Worm (Caenorhabditis elegans) whole organism, young adult: ENCODE results near the gene T16D1.1.
A peak's percentile ranks its signal among the peaks of the same experiment; 100 is the strongest.
"Not testable (repeated sequence)": the region's sequence is repeated elsewhere in the genome, so short reads cannot be mapped to it uniquely, and the experiment has no call there.

Experiments used
- B0035.1 ChIP-seq: sonication (generic microtip); optimal IDR thresholded peaks from 2 replicates; lab custom pipeline; 2016; ENCODE audit warnings: missing genetic modification characterization, mild to moderate bottlenecking, missing compliant biosample characterization, missing genotype, missing genetic modification reagents
- F49E8.2 ChIP-seq: sonication (generic microtip); optimal IDR thresholded peaks from 3 replicates; lab custom pipeline; 2017; ENCODE audit warnings: missing genetic modification characterization, mild to moderate bottlenecking, missing compliant biosample characterization, antibody characterized with exemption, moderate library complexity; ENCODE audit not compliant: insufficient read depth
- F57A8.1 ChIP-seq: fragments of 200-800 bp; sonication (Bioruptor generic); optimal IDR thresholded peaks from 2 replicates; lab custom pipeline; 2018; ENCODE audit warnings: mild to moderate bottlenecking, missing genetic modification characterization, moderate library complexity, missing compliant biosample characterization
- Y53G8AR.9 ChIP-seq: fragments of 200-800 bp; sonication (Bioruptor generic); conservative IDR thresholded peaks from 2 replicates; pipeline ENCODE4 v1.3.6; 2022; ENCODE audit warnings: missing genetic modification reagents, missing genetic modification characterization, missing compliant biosample characterization
- Y67H2A.10 ChIP-seq: fragments of 200-800 bp; sonication (Bioruptor generic); conservative IDR thresholded peaks from 2 replicates; pipeline ENCODE4 v1.3.6; 2022; ENCODE audit warnings: missing genetic modification reagents, missing genetic modification characterization, missing compliant biosample characterization
- ZK185.1 ChIP-seq: sonication (generic microtip); optimal IDR thresholded peaks from 2 replicates; lab custom pipeline; 2016; ENCODE audit warnings: mild to moderate bottlenecking, missing genetic modification characterization, missing compliant biosample characterization; ENCODE audit not compliant: poor library complexity, severe bottlenecking
- attf-5 ChIP-seq: fragments of 200-800 bp; sonication (Bioruptor generic); optimal IDR thresholded peaks from 2 replicates; lab custom pipeline; 2018; ENCODE audit warnings: mild to moderate bottlenecking, missing genetic modification characterization, missing compliant biosample characterization
- ceh-79 ChIP-seq: sonication (generic microtip); optimal IDR thresholded peaks from 2 replicates; lab custom pipeline; 2017; ENCODE audit warnings: mild to moderate bottlenecking, missing genetic modification characterization, missing compliant biosample characterization
- chd-7 ChIP-seq: sonication (generic microtip); optimal IDR thresholded peaks from 2 replicates; lab custom pipeline; 2016; ENCODE audit warnings: mild to moderate bottlenecking, missing genetic modification characterization, moderate library complexity, missing compliant biosample characterization
- die-1 ChIP-seq: sonication (generic microtip); optimal IDR thresholded peaks from 2 replicates; lab custom pipeline; 2016; ENCODE audit warnings: missing genotype, mild to moderate bottlenecking, missing genetic modification characterization, missing compliant biosample characterization
- dpl-1 ChIP-seq: fragments of 150-350 bp; optimal IDR thresholded peaks from 2 replicates; lab custom pipeline; 2014; ENCODE audit warnings: missing biosample characterization, missing genetic modification reagents, missing genetic modification characterization
- efl-1 ChIP-seq: fragments of 150-350 bp; optimal IDR thresholded peaks from 2 replicates; lab custom pipeline; 2014; ENCODE audit warnings: missing biosample characterization, missing genetic modification reagents, missing genetic modification characterization
- egl-44 ChIP-seq: fragments of 200-800 bp; sonication (Bioruptor generic); IDR thresholded peaks from 2 replicates; pipeline ENCODE4 v1.3.6; 2022; ENCODE audit warnings: missing genetic modification reagents, missing genetic modification characterization, missing compliant biosample characterization
- gei-17 ChIP-seq: fragments of 200-800 bp; sonication (Bioruptor generic); optimal IDR thresholded peaks from 2 replicates; lab custom pipeline; 2018; ENCODE audit warnings: mild to moderate bottlenecking, missing genetic modification characterization, missing compliant biosample characterization
- hmg-1.2 ChIP-seq: fragments of 200-800 bp; sonication (Bioruptor generic); IDR thresholded peaks from 2 replicates; pipeline ENCODE4 v1.3.6; 2022; ENCODE audit warnings: missing genetic modification reagents, missing genetic modification characterization, missing compliant biosample characterization
- lin-35 ChIP-seq, 3 experiments: fragments of 150-350 bp in 2 of 3; sonication (generic microtip) in 1 of 3; optimal IDR thresholded peaks; 2 replicates each; lab custom pipeline; 2014 to 2018; ENCODE audit warnings: missing biosample characterization in 3 of 3, missing genetic modification characterization in 3 of 3, missing genetic modification reagents in 3 of 3
- lsl-1 ChIP-seq: fragments of 200-800 bp; sonication (Bioruptor generic); optimal IDR thresholded peaks from 2 replicates; lab custom pipeline; 2018; ENCODE audit warnings: mild to moderate bottlenecking, missing genetic modification characterization, moderate library complexity, missing compliant biosample characterization
- madf-10 ChIP-seq: sonication (generic microtip); optimal IDR thresholded peaks from 2 replicates; lab custom pipeline; 2016; ENCODE audit warnings: mild to moderate bottlenecking, missing genetic modification characterization, missing compliant biosample characterization
- mel-28 ChIP-seq: sonication (generic microtip); optimal IDR thresholded peaks from 2 replicates; lab custom pipeline; 2016; ENCODE audit warnings: borderline replicate concordance, mild to moderate bottlenecking, missing genetic modification characterization, missing compliant biosample characterization
- mxl-1 ChIP-seq: sonication (generic microtip); optimal IDR thresholded peaks from 2 replicates; lab custom pipeline; 2016; ENCODE audit warnings: missing genetic modification characterization, missing compliant biosample characterization
- nfyb-1 ChIP-seq: fragments of 200-800 bp; sonication (Bioruptor generic); IDR thresholded peaks from 2 replicates; pipeline ENCODE4 v1.3.6; 2022; ENCODE audit warnings: missing genetic modification reagents, missing genetic modification characterization, missing compliant biosample characterization
- nhr-90 ChIP-seq: sonication (generic microtip); optimal IDR thresholded peaks from 2 replicates; lab custom pipeline; 2016; ENCODE audit warnings: missing genotype, mild to moderate bottlenecking, missing genetic modification characterization, missing compliant biosample characterization
- snpc-1.1 ChIP-seq: sonication (generic microtip); optimal IDR thresholded peaks from 2 replicates; lab custom pipeline; 2017; ENCODE audit warnings: missing genetic modification characterization, mild to moderate bottlenecking, missing compliant biosample characterization, antibody characterized with exemption, moderate library complexity, missing genotype, missing genetic modification reagents; ENCODE audit not compliant: insufficient read depth
- snpc-3.4 ChIP-seq: sonication (generic microtip); optimal IDR thresholded peaks from 2 replicates; lab custom pipeline; 2017; ENCODE audit warnings: missing genetic modification characterization, mild to moderate bottlenecking, missing compliant biosample characterization, antibody characterized with exemption, moderate library complexity, missing genotype, missing genetic modification reagents
- snpc-4 ChIP-seq, 5 experiments: fragments of 150-350 bp in 1 of 5; sonication (generic microtip) in 4 of 5; optimal IDR thresholded peaks; 2 replicates each; lab custom pipeline; 2014 to 2018; ENCODE audit warnings: missing genetic modification characterization in 5 of 5, missing biosample characterization in 3 of 5, antibody characterized with exemption in 2 of 5, mild to moderate bottlenecking in 2 of 5, missing compliant biosample characterization in 2 of 5, missing genotype in 2 of 5, moderate library complexity in 2 of 5, missing genetic modification reagents in 1 of 5
- tbx-9 ChIP-seq: sonication (generic microtip); optimal IDR thresholded peaks from 2 replicates; lab custom pipeline; 2016; ENCODE audit warnings: borderline replicate concordance, missing genetic modification characterization, inconsistent platforms, missing compliant biosample characterization
- tlf-1 ChIP-seq: fragments of 200-800 bp; sonication (Bioruptor generic); optimal IDR thresholded peaks from 2 replicates; lab custom pipeline; 2018; ENCODE audit warnings: mild to moderate bottlenecking, missing genetic modification characterization, missing compliant biosample characterization
- unc-62 ChIP-seq: fragments of 150-350 bp; optimal IDR thresholded peaks from 2 replicates; lab custom pipeline; 2014; ENCODE audit warnings: missing biosample characterization, missing genetic modification reagents, missing genetic modification characterization
- ztf-22 ChIP-seq: fragments of 200-800 bp; sonication (Bioruptor generic); optimal IDR thresholded peaks from 2 replicates; lab custom pipeline; 2018; ENCODE audit warnings: mild to moderate bottlenecking, missing genetic modification characterization, moderate library complexity, missing compliant biosample characterization
- ztf-25 ChIP-seq: fragments of 200-800 bp; sonication (Bioruptor generic); IDR thresholded peaks from 2 replicates; pipeline ENCODE4 v1.3.6; 2022; ENCODE audit warnings: missing genetic modification reagents, missing genetic modification characterization, missing compliant biosample characterization
- ztf-28 ChIP-seq: fragments of 200-800 bp; sonication (Bioruptor generic); IDR thresholded peaks from 2 replicates; pipeline ENCODE4 v1.3.6; 2022; ENCODE audit warnings: missing genetic modification reagents, missing genetic modification characterization, missing compliant biosample characterization
- ztf-3 ChIP-seq: fragments of 200-800 bp; sonication (Bioruptor generic); optimal IDR thresholded peaks from 2 replicates; lab custom pipeline; 2018; ENCODE audit warnings: mild to moderate bottlenecking, missing genetic modification characterization, missing compliant biosample characterization

The T16D1.1 gene

DNA sequence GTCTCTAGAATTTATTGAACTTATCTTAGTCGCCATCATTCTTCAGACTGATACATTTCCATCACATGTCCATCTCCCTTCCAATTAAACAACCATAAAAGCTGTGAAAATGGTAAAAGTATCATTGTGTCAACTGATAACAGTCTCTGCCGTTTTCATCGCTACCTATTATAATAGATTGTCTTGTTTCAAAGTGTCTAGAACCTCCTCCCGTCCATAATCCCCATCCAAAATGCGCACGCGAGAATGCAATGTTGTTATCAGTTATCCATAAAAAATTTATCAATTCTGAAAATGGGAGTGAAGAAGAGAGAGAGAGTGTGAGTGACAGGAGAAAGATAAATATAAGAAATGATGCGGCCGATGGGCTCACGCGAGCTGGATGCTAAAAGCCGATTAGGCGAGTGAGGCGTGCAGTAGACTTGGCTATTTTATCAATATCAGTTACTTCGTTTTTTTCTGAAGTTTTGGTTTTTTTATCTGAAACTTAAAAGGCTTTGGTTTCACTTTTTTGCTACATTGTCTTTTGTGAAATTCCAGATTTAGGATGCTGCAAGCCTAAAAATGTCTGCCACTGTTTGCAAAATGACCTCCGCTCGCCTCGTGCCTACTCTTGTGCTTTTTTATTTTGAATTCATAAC is 39.4 kb downstream of the T16D1.1 start (continued):
- TF ChIP-seq ztf-22 (GFP tag; lab: Kevin White, UChicago) = peak; percentile 85
- TF ChIP-seq chd-7 (tag; lab: Kevin White, UChicago) = peak; percentile 64
- TF ChIP-seq nhr-90 (tag; lab: Kevin White, UChicago) = peak; percentile 57
- TF ChIP-seq die-1 (tag; lab: Kevin White, UChicago) = no peak
- TF ChIP-seq tbx-9 (tag; lab: Kevin White, UChicago) = no peak
- TF ChIP-seq mel-28 (tag; lab: Kevin White, UChicago) = no peak
- TF ChIP-seq ztf-28 = no peak
- no peak for TF ChIP-seq ceh-79 (tag; lab: Kevin White, UChicago)
- no peak for TF ChIP-seq F57A8.1 (GFP tag; lab: Kevin White, UChicago)
- peak; percentile 42 for TF ChIP-seq madf-10 (tag; lab: Kevin White, UChicago)
- TF ChIP-seq unc-62 (GFP tag; lab: Kevin White, UChicago) = peak; percentile 63
- TF ChIP-seq nfyb-1 (GFP tag; lab: Robert Waterston, UW) = no peak
- no peak for TF ChIP-seq dpl-1 (GFP tag; lab: Kevin White, UChicago)
- TF ChIP-seq tlf-1 (GFP tag; lab: Kevin White, UChicago) = peak; percentile 15
- 0 out of 2 replicates have a peak, but pooled peaks have one; percentile 25 for TF ChIP-seq Y53G8AR.9 (GFP tag; lab: Robert Waterston, UW)
- no peak for TF ChIP-seq B0035.1 (tag; lab: Kevin White, UChicago)
- peak; percentile 4 for TF ChIP-seq gei-17 (GFP tag; lab: Kevin White, UChicago)
- no peak for TF ChIP-seq lin-35 (GFP tag; optimal IDR thresholded peaks at IDR 0.05; lab: Kevin White, UChicago)

DNA sequence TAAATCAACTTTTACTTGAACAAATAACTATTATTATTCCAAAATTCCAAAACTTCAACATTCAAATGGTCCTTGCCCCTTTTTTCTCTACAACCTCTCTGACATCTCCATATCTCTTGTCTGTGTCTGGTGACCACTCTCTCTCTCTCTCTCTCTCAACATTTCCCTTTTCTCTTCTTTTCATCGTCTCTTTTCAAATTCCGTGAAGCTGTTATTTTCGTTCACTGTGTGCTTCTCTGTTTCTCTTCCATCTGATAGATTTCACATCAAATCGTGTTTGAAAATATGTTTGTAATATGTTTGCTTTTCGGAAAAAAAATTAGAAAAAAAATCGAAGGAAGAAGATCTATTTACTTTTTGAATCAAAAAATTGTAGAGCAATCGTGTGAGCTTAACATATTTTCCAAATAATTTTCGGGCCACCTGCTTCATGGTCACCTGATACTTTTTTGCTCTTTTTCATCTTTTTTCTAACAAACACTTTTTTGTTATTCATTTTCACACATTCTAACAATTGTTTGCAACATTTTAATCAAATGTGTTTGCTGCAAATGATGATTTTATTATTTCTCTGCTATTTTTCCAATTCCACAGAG is 40.4 kb downstream of the T16D1.1 start:
- TF ChIP-seq attf-5 (GFP tag; lab: Kevin White, UChicago) (peak; percentile 12), ZK185.1 (tag; lab: Kevin White, UChicago) (peak; percentile 0), hmg-1.2 (peak; percentile 39; the same call in 1 of the 2 replicates), F49E8.2 (tag; lab: Kevin White, UChicago) (no peak)

DNA sequence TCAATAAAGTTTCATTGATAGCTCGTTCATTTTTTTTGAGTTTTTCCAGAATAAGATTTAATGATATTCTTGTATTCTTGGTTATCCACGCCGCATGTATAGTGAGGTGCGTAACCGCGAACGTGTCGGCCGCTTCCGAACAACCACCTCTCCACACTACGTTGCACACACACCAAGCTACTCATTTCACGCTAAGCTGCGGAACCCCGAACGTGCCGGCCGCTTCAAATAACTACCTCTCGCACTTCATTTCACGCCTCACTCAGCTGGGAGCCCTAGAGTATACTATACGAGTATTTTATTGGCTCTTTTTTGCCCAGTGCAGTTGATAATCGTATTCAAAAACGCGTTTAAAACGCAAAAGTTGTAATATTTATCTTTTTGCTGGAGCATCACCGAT is 41.3 kb downstream of the T16D1.1 start:
- not testable (repeated sequence) for TF ChIP-seq snpc-4 (GFP tag; optimal IDR thresholded peaks at IDR 0.05; lab: Kevin White, UChicago)
- peak; percentile 37 to 95 (median 80) for TF ChIP-seq snpc-4 (tag; optimal IDR thresholded peaks at IDR 0.05; lab: Kevin White, UChicago)
- peak; percentile 66 for TF ChIP-seq snpc-3.4 (tag; lab: Kevin White, UChicago)
- TF ChIP-seq snpc-1.1 (tag; lab: Kevin White, UChicago) = peak; percentile 87
- TF ChIP-seq lsl-1 = peak; percentile 8
- TF ChIP-seq hmg-1.2 = peak; percentile 68
- TF ChIP-seq, all 124 proteins: peak for 5; not testable (repeated sequence) for 119

DNA sequence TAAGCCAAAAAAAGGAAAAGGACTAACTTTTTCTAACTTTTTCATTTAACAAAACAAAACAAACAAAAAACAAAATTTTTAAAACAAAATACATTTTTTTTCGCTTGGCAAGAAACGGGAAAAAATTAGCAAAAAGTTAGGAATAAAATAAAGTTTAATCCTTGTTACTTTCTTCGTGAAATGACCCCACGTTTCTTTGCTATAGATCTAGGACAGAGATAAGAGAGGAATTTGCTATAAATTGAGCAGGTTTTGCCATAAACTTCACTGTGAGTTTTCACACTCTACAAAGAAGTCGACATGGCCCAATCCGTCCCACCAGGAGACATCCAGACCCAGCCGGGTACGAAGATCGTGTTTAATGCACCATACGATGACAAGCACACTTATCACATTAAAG is 42.0 kb downstream of the T16D1.1 start, which contains the start of gene msp-50:
msp-50 (plus strand) TSS at position 301 of the 400 bp plus-strand sequence.
- TF ChIP-seq ztf-3 (GFP tag; lab: Kevin White, UChicago) (no peak), egl-44 (GFP tag; lab: Robert Waterston, UW) (no peak), mxl-1 (tag; lab: Kevin White, UChicago) (no peak), efl-1 (GFP tag; lab: Kevin White, UChicago) (no peak), ztf-25 (GFP tag; lab: Robert Waterston, UW) (no peak), Y67H2A.10 (GFP tag; lab: Robert Waterston, UW) (no peak)
